Worm (Caenorhabditis elegans) whole organism, L4/young adult: ENCODE results near the gene C06H5.11.

ENCODE experiments used
- W03F9.2 ChIP-seq: fragments of 150-350 bp; optimal IDR thresholded peaks from 2 replicates; lab custom pipeline; 2014; ENCODE audit warnings: missing biosample characterization, missing genetic modification characterization
- him-1 ChIP-seq: sonication (generic microtip); optimal IDR thresholded peaks from 2 replicates; lab custom pipeline; 2016; ENCODE audit warnings: missing genotype, missing genetic modification reagents, missing genetic modification characterization, missing compliant biosample characterization

DNA sequence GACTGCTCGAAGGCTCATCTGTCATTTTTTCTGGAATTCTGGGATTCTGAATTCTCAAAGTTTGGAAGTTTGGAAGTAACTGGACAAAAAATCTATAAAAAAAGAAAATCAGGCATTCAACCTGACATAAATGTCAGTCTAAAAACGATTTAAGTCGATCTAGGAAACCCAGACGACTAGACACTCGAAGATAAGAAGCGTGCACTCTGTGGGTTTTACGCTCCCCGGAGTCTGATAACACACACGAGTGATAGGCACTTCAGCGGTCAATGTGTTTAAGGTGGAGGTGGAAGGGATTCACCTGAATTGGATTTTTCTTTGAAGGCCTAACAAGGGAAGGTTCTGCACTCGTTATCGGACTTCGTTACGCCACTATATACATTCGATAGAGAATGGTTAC, 4.9 kb downstream of the C06H5.11 start, which contains the start of gene C06H5.6:
- TF ChIP-seq W03F9.2 (tag; lab: Kevin White, UChicago) = no peak
- TF ChIP-seq him-1 = no peak
